Fruit fly (Drosophila melanogaster) whole organism, embryonic: ENCODE results near the gene Cyp9f2.

Experiments used
- CG10209 ChIP-seq: fragments of 200-800 bp; sonication (Bioruptor generic); optimal IDR thresholded peaks from 3 replicates; lab custom pipeline; 2017; ENCODE audit warnings: missing biosample characterization, mild to moderate bottlenecking, missing genetic modification characterization, missing genetic modification reagents
- CG10654 ChIP-seq: fragments of 200-800 bp; sonication (Bioruptor generic); optimal IDR thresholded peaks from 2 replicates; lab custom pipeline; 2016; ENCODE audit warnings: missing biosample characterization, missing genetic modification characterization
- HmgD ChIP-seq: fragments of 200-800 bp; sonication (Bioruptor generic); optimal IDR thresholded peaks from 3 replicates; lab custom pipeline; 2016; ENCODE audit warnings: missing biosample characterization, missing genetic modification characterization
- Hr39 ChIP-seq: fragments of >200 bp; optimal IDR thresholded peaks from 2 replicates; lab custom pipeline; 2017
- MESR4 ChIP-seq: fragments of 200-800 bp; sonication (Bioruptor generic); optimal IDR thresholded peaks from 2 replicates; lab custom pipeline; 2018; ENCODE audit warnings: missing biosample characterization, mild to moderate bottlenecking, missing genetic modification characterization, moderate library complexity
- luna ChIP-seq: fragments of 200-800 bp; sonication (Bioruptor generic); optimal IDR thresholded peaks from 2 replicates; lab custom pipeline; 2016; ENCODE audit warnings: missing biosample characterization, missing genetic modification characterization
- unc-4 ChIP-seq: fragments of 200-800 bp; sonication (Bioruptor generic); IDR thresholded peaks from 2 replicates; pipeline ENCODE4 v1.3.6; 2022; ENCODE audit warnings: missing biosample characterization, missing genetic modification characterization; ENCODE audit not compliant: partially characterized antibody

- TF ChIP-seq MESR4 (GFP tag; lab: Kevin White, UChicago) (no peak), HmgD (GFP tag; lab: Kevin White, UChicago) (no peak), CG10654 (no peak), Hr39 (no peak), luna (GFP tag; lab: Kevin White, UChicago) (no peak), unc-4 (GFP tag; lab: Robert Waterston, UW) (no peak), CG10209 (GFP tag; lab: Kevin White, UChicago) (no peak)
These were observed 39.9 kb downstream of the Cyp9f2 start for dm6 chr3R:12365887-12366286.
